Worm (Caenorhabditis elegans): ENCODE data around the gene clec-5.

DNA sequence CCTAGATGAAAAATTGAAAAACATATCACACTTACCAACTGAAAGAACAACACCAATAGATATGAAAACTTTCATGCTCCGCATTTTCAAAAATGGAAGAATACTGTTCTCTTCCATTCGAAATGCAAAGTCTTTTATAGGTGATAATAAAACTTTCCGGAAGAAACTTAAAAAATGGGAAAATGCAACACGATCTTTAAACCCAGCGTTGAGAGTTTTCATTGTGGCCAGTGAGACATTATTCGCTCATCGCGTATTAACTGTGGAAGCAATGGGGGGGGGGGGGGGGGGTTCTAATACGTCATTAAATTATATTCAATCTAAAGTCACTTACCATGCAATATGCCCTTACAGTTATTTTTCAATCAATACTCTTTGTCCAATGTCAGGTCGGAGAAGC lies 39.1 kb downstream of the clec-5 start, which contains the start of the genes clec-157 and fkh-5:
- TF ChIP-seq skn-1 (tag; optimal IDR thresholded peaks at IDR 0.05) (no peak), nhr-11 (tag; optimal IDR thresholded peaks at IDR 0.05) (no peak), lin-13 (GFP tag; optimal IDR thresholded peaks at IDR 0.05) (no peak), nhr-237 (tag; optimal IDR thresholded peaks at IDR 0.05) (no peak), mdl-1 (tag; optimal IDR thresholded peaks at IDR 0.05) (no peak), lsy-2 (tag; optimal IDR thresholded peaks at IDR 0.05) (no peak), ama-1 (optimal IDR thresholded peaks at IDR 0.05) (no peak), ztf-11 (tag; optimal IDR thresholded peaks at IDR 0.05) (no peak), ceh-82 (tag; optimal IDR thresholded peaks at IDR 0.05) (no peak), ztf-4 (tag; optimal IDR thresholded peaks at IDR 0.05) (no peak), snpc-4 (tag; optimal IDR thresholded peaks at IDR 0.05) (no peak), lin-39 (tag; optimal IDR thresholded peaks at IDR 0.05) (no peak), unc-39 (tag; optimal IDR thresholded peaks at IDR 0.05) (no peak)
